Fruit fly (Drosophila melanogaster) whole organism, embryonic: ENCODE measurements around the gene CG9733.

Experiments used
- Adf1 ChIP-seq: fragments of 200-800 bp; sonication (Bioruptor generic); IDR thresholded peaks from 2 replicates; pipeline ENCODE4 v1.3.6; 2022; ENCODE audit warnings: missing biosample characterization, missing genetic modification characterization
- Asciz ChIP-seq: fragments of 200-800 bp; sonication (Bioruptor generic); optimal IDR thresholded peaks from 2 replicates; lab custom pipeline; 2017; ENCODE audit warnings: missing biosample characterization, mild to moderate bottlenecking, missing genetic modification characterization, missing genetic modification reagents
- Bteb2 ChIP-seq: fragments of 200-800 bp; sonication (Bioruptor generic); optimal IDR thresholded peaks from 2 replicates; lab custom pipeline; 2016; ENCODE audit warnings: missing biosample characterization, missing genetic modification characterization
- CG13424 ChIP-seq: fragments of 200-800 bp; sonication (Bioruptor generic); optimal IDR thresholded peaks from 2 replicates; lab custom pipeline; 2019; ENCODE audit warnings: missing biosample characterization, mild to moderate bottlenecking, missing genetic modification characterization, moderate library complexity
- CG14667 ChIP-seq: fragments of 200-800 bp; sonication (Bioruptor generic); IDR thresholded peaks from 2 replicates; pipeline ENCODE4 v1.3.6; 2022; ENCODE audit warnings: missing biosample characterization, missing genetic modification characterization
- CG14965 ChIP-seq: fragments of 200-800 bp; sonication (Bioruptor generic); optimal IDR thresholded peaks from 2 replicates; lab custom pipeline; 2016; ENCODE audit warnings: missing biosample characterization, missing genetic modification characterization, borderline replicate concordance
- CG15479 ChIP-seq: fragments of 200-800 bp; sonication (Bioruptor generic); optimal IDR thresholded peaks from 3 replicates; lab custom pipeline; 2019; ENCODE audit warnings: missing biosample characterization, mild to moderate bottlenecking, missing genetic modification characterization, moderate library complexity
- CG16863 ChIP-seq: fragments of 200-800 bp; sonication (Bioruptor generic); optimal IDR thresholded peaks from 3 replicates; lab custom pipeline; 2016; ENCODE audit warnings: missing biosample characterization, missing genetic modification characterization
- CG17829 ChIP-seq: fragments of 200-800 bp; optimal IDR thresholded peaks from 2 replicates; lab custom pipeline; 2019; ENCODE audit warnings: missing biosample characterization, mild to moderate bottlenecking, missing genetic modification characterization, moderate library complexity
- CG17912 ChIP-seq: fragments of 200-800 bp; sonication (Bioruptor generic); optimal IDR thresholded peaks from 2 replicates; lab custom pipeline; 2018; ENCODE audit warnings: missing biosample characterization, mild to moderate bottlenecking, missing genetic modification characterization
- CG2202 ChIP-seq: fragments of 200-800 bp; sonication (Bioruptor generic); optimal IDR thresholded peaks from 2 replicates; lab custom pipeline; 2018; ENCODE audit warnings: missing biosample characterization, mild to moderate bottlenecking, missing genetic modification characterization
- CG2889 ChIP-seq: fragments of 200-800 bp; sonication (Bioruptor generic); IDR thresholded peaks from 3 replicates; pipeline ENCODE4 v1.3.6; 2022; ENCODE audit warnings: missing biosample characterization, missing genetic modification characterization
- CG4328 ChIP-seq: fragments of 200-800 bp; sonication (Bioruptor generic); optimal IDR thresholded peaks from 3 replicates; lab custom pipeline; 2017; ENCODE audit warnings: missing biosample characterization, missing genetic modification reagents, missing genetic modification characterization
- CG4854 ChIP-seq: fragments of 200-800 bp; sonication (Bioruptor generic); optimal IDR thresholded peaks from 2 replicates; lab custom pipeline; 2016; ENCODE audit warnings: missing biosample characterization, missing genetic modification characterization, inconsistent platforms
- CG6683 ChIP-seq: fragments of 200-800 bp; sonication (Bioruptor generic); optimal IDR thresholded peaks from 2 replicates; lab custom pipeline; 2017; ENCODE audit warnings: missing biosample characterization, mild to moderate bottlenecking, missing genetic modification characterization, missing genetic modification reagents
- CG9215 ChIP-seq: fragments of 200-800 bp; sonication (Bioruptor generic); IDR thresholded peaks from 2 replicates; pipeline ENCODE4 v1.3.6; 2022; ENCODE audit warnings: missing biosample characterization, missing genetic modification characterization
- Dbx ChIP-seq: fragments of 200-800 bp; sonication (Bioruptor generic); IDR thresholded peaks from 3 replicates; pipeline ENCODE4 v1.3.6; 2022; ENCODE audit warnings: missing biosample characterization, missing genetic modification characterization
- HHEX ChIP-seq: fragments of 200-800 bp; sonication (Bioruptor generic); optimal IDR thresholded peaks from 3 replicates; lab custom pipeline; 2017; ENCODE audit warnings: missing biosample characterization, mild to moderate bottlenecking, missing genetic modification characterization, missing genetic modification reagents
- HLH4C ChIP-seq: fragments of 200-800 bp; sonication (Bioruptor generic); IDR thresholded peaks from 3 replicates; pipeline ENCODE4 v1.3.6; 2022; ENCODE audit warnings: missing biosample characterization, missing genetic modification characterization; ENCODE audit not compliant: partially characterized antibody
- HmgD ChIP-seq: fragments of 200-800 bp; sonication (Bioruptor generic); optimal IDR thresholded peaks from 3 replicates; lab custom pipeline; 2016; ENCODE audit warnings: missing biosample characterization, missing genetic modification characterization
- Kr ChIP-seq: fragments of 200-800 bp; sonication (Bioruptor generic); optimal IDR thresholded peaks from 2 replicates; lab custom pipeline; 2017; ENCODE audit warnings: missing biosample characterization, mild to moderate bottlenecking, missing genetic modification characterization
- MESR4 ChIP-seq: fragments of 200-800 bp; sonication (Bioruptor generic); optimal IDR thresholded peaks from 2 replicates; lab custom pipeline; 2018; ENCODE audit warnings: missing biosample characterization, mild to moderate bottlenecking, missing genetic modification characterization, moderate library complexity
- NC2β ChIP-seq: fragments of 200-800 bp; sonication (Bioruptor generic); optimal IDR thresholded peaks from 2 replicates; lab custom pipeline; 2016; ENCODE audit warnings: missing biosample characterization, missing genetic modification characterization
- Side ChIP-seq: fragments of 200-800 bp; sonication (Bioruptor generic); optimal IDR thresholded peaks from 2 replicates; lab custom pipeline; 2016; ENCODE audit warnings: missing biosample characterization, missing genetic modification characterization
- Spps ChIP-seq: fragments of 200-800 bp; sonication (Bioruptor generic); optimal IDR thresholded peaks from 2 replicates; lab custom pipeline; 2018; ENCODE audit warnings: missing biosample characterization, mild to moderate bottlenecking, missing genetic modification characterization
- Stat92E ChIP-seq, 3 experiments: fragments of >200 bp in 2 of 3; fragments of 200-800 bp in 1 of 3; sonication (Bioruptor generic) in 1 of 3; optimal IDR thresholded peaks; 2 replicates each; lab custom pipeline; 2017 to 2019; ENCODE audit warnings: missing biosample characterization in 3 of 3, missing genetic modification characterization in 3 of 3, mild to moderate bottlenecking in 1 of 3, moderate library complexity in 1 of 3
- Tbp ChIP-seq: fragments of >200 bp; optimal IDR thresholded peaks from 2 replicates; lab custom pipeline; 2018; ENCODE audit warnings: missing biosample characterization, missing genetic modification characterization
- Trl ChIP-seq, 3 experiments: fragments of >200 bp in 2 of 3; fragments of 200-800 bp in 1 of 3; sonication (Bioruptor generic) in 1 of 3; optimal IDR thresholded peaks; 2 replicates in 1 of 3; 3 replicates in 2 of 3; lab custom pipeline; 2016 to 2017; ENCODE audit warnings: missing biosample characterization in 1 of 3, missing genetic modification characterization in 1 of 3
- Xrp1 ChIP-seq: fragments of 200-800 bp; sonication (Bioruptor generic); IDR thresholded peaks from 2 replicates; pipeline ENCODE4 v1.3.6; 2022; ENCODE audit warnings: missing biosample characterization, missing genetic modification characterization
- cg ChIP-seq: fragments of 200-800 bp; sonication (Bioruptor generic); optimal IDR thresholded peaks from 3 replicates; lab custom pipeline; 2019; ENCODE audit warnings: missing biosample characterization, mild to moderate bottlenecking, missing genetic modification characterization, moderate library complexity
- chm ChIP-seq: fragments of 200-800 bp; sonication (Bioruptor generic); IDR thresholded peaks from 2 replicates; pipeline ENCODE4 v1.3.6; 2022; ENCODE audit warnings: missing biosample characterization, missing genetic modification characterization
- ci ChIP-seq: fragments of 200-800 bp; sonication (Bioruptor generic); IDR thresholded peaks from 3 replicates; pipeline ENCODE4 v1.3.6; 2022; ENCODE audit warnings: missing biosample characterization, missing genetic modification characterization
- cwo ChIP-seq: fragments of 200-800 bp; sonication (Bioruptor generic); optimal IDR thresholded peaks from 3 replicates; lab custom pipeline; 2017; ENCODE audit warnings: missing biosample characterization, missing genetic modification characterization, mild to moderate bottlenecking, moderate library complexity, missing genetic modification reagents
- dm ChIP-seq: fragments of 200-800 bp; sonication (Bioruptor generic); optimal IDR thresholded peaks from 3 replicates; lab custom pipeline; 2016; ENCODE audit warnings: missing biosample characterization, missing genetic modification characterization
- gsb-n ChIP-seq: fragments of 200-800 bp; sonication (Bioruptor generic); optimal IDR thresholded peaks from 3 replicates; lab custom pipeline; 2018; ENCODE audit warnings: missing biosample characterization, mild to moderate bottlenecking, missing genetic modification characterization
- hb ChIP-seq: fragments of 200-800 bp; sonication (Bioruptor generic); IDR thresholded peaks from 3 replicates; pipeline ENCODE4 v1.3.6; 2022; ENCODE audit warnings: missing biosample characterization, missing genetic modification characterization; ENCODE audit not compliant: partially characterized antibody
- hkb ChIP-seq, 2 experiments: fragments of 200-800 bp in 1 of 2; fragments of >200 bp in 1 of 2; sonication (Bioruptor generic) in 1 of 2; IDR thresholded peaks in 1 of 2; optimal IDR thresholded peaks in 1 of 2; 2 replicates each; pipeline versions ENCODE4 v1.3.6 to Lab custom; 2017 to 2022; ENCODE audit warnings: missing biosample characterization in 1 of 2, missing genetic modification characterization in 1 of 2
- ind ChIP-seq: fragments of 200-800 bp; sonication (Bioruptor generic); optimal IDR thresholded peaks from 3 replicates; lab custom pipeline; 2016; ENCODE audit warnings: missing biosample characterization, missing genetic modification characterization
- jing ChIP-seq: fragments of 200-800 bp; sonication (Bioruptor generic); optimal IDR thresholded peaks from 2 replicates; lab custom pipeline; 2018; ENCODE audit warnings: missing biosample characterization, mild to moderate bottlenecking, missing genetic modification characterization
- klu ChIP-seq: fragments of 200-800 bp; sonication (Bioruptor generic); IDR thresholded peaks from 2 replicates; pipeline ENCODE4 v1.3.6; 2022; ENCODE audit warnings: missing biosample characterization, missing genetic modification characterization
- lola ChIP-seq, 3 experiments: fragments of >200 bp in 2 of 3; fragments of 200-800 bp in 1 of 3; sonication (Bioruptor generic) in 1 of 3; optimal IDR thresholded peaks; 2 replicates each; lab custom pipeline; 2017 to 2019; ENCODE audit warnings: missing biosample characterization in 3 of 3, missing genetic modification characterization in 3 of 3, mild to moderate bottlenecking in 1 of 3, moderate library complexity in 1 of 3
- luna ChIP-seq: fragments of 200-800 bp; sonication (Bioruptor generic); optimal IDR thresholded peaks from 2 replicates; lab custom pipeline; 2016; ENCODE audit warnings: missing biosample characterization, missing genetic modification characterization
- nom ChIP-seq: fragments of 200-800 bp; sonication (Bioruptor generic); optimal IDR thresholded peaks from 2 replicates; lab custom pipeline; 2017; ENCODE audit warnings: missing biosample characterization, missing genetic modification characterization, mild to moderate bottlenecking, moderate library complexity, missing genetic modification reagents
- peb ChIP-seq: fragments of 200-800 bp; sonication (Bioruptor generic); IDR thresholded peaks from 2 replicates; pipeline ENCODE4 v1.3.6; 2022; ENCODE audit warnings: missing biosample characterization, missing genetic modification characterization
- sim ChIP-seq: fragments of 200-800 bp; sonication (Bioruptor generic); IDR thresholded peaks from 2 replicates; pipeline ENCODE4 v1.3.6; 2022; ENCODE audit warnings: missing biosample characterization, missing genetic modification characterization
- slbo ChIP-seq: fragments of 200-800 bp; sonication (Bioruptor generic); IDR thresholded peaks from 2 replicates; pipeline ENCODE4 v1.3.6; 2022; ENCODE audit warnings: missing biosample characterization, missing genetic modification characterization
- sna ChIP-seq: fragments of 200-800 bp; sonication (Bioruptor generic); IDR thresholded peaks from 2 replicates; pipeline ENCODE4 v1.3.6; 2022; ENCODE audit warnings: missing biosample characterization, missing genetic modification characterization; ENCODE audit not compliant: partially characterized antibody
- tx ChIP-seq: fragments of 200-800 bp; sonication (Bioruptor generic); optimal IDR thresholded peaks from 2 replicates; lab custom pipeline; 2016; ENCODE audit warnings: missing biosample characterization, missing genetic modification characterization
- unpg ChIP-seq: fragments of 200-800 bp; sonication (Bioruptor generic); optimal IDR thresholded peaks from 3 replicates; lab custom pipeline; 2018; ENCODE audit warnings: missing biosample characterization, mild to moderate bottlenecking, missing genetic modification characterization, moderate library complexity
- zf30C ChIP-seq: fragments of 200-800 bp; sonication (Bioruptor generic); optimal IDR thresholded peaks from 3 replicates; lab custom pipeline; 2018; ENCODE audit warnings: missing biosample characterization, mild to moderate bottlenecking, missing genetic modification characterization

CG9733 gene

dm6 chr3R:30263708-30264107, 17.2 kb upstream of the CG9733 start (continued):
- TF ChIP-seq CG4328 (GFP tag; lab: Kevin White, UChicago) (no peak), slbo (GFP tag; lab: Robert Waterston, UW) (no peak), HHEX (GFP tag; lab: Kevin White, UChicago) (no peak), dm (GFP tag; lab: Kevin White, UChicago) (no peak), CG16863 (no peak), CG2202 (tag; lab: Kevin White, UChicago) (peak; percentile 24), luna (no peak), Side (GFP tag; lab: Kevin White, UChicago) (no peak), CG17829 (tag; lab: Kevin White, UChicago) (peak; percentile 72), zf30C (GFP tag; lab: Kevin White, UChicago) (peak; percentile 67), CG14667 (no peak), CG13424 (tag; lab: Kevin White, UChicago) (peak; percentile 38), chm (GFP tag; lab: Robert Waterston, UW) (0 out of 2 replicates have a peak, but pooled peaks have one; percentile 28), CG15479 (GFP tag; lab: Kevin White, UChicago) (no peak), CG17912 (GFP tag; lab: Kevin White, UChicago) (no peak), HmgD (GFP tag; lab: Kevin White, UChicago) (no peak), Asciz (GFP tag; lab: Kevin White, UChicago) (no peak), jing (GFP tag; lab: Kevin White, UChicago) (no peak), Adf1 (no peak), Kr (no peak), hkb (optimal IDR thresholded peaks at IDR 0.05; lab: Kevin White, UChicago) (no peak), hkb (GFP tag; IDR thresholded peaks at IDR 0.05; lab: Robert Waterston, UW) (peak; percentile 29; the same call in 1 of the 2 replicates), hb (no peak), Stat92E (GFP tag; optimal IDR thresholded peaks at IDR 0.05; lab: Kevin White, UChicago) (no peak), sna (GFP tag; lab: Robert Waterston, UW) (no peak), gsb-n (tag; lab: Kevin White, UChicago) (peak; percentile 58), Spps (tag; lab: Kevin White, UChicago) (peak; percentile 51), sim (no peak), CG4854 (no peak), ci (GFP tag; lab: Robert Waterston, UW) (peak; percentile 64; the same call in 2 of the 3 replicates), NC2β (GFP tag; lab: Kevin White, UChicago) (no peak), Tbp (GFP tag; lab: Kevin White, UChicago) (no peak), unpg (GFP tag; lab: Kevin White, UChicago) (peak; percentile 55), klu (no peak), Xrp1 (GFP tag; lab: Robert Waterston, UW) (peak; percentile 78), cwo (GFP tag; lab: Kevin White, UChicago) (no peak), peb (GFP tag; lab: Robert Waterston, UW) (0 out of 2 replicates have a peak, but pooled peaks have one; percentile 23), Dbx (GFP tag; lab: Robert Waterston, UW) (no peak), MESR4 (GFP tag; lab: Kevin White, UChicago) (no peak), lola (GFP tag; optimal IDR thresholded peaks at IDR 0.05; lab: Kevin White, UChicago) (peak in 1 of 3 experiments; percentile 60), nom (GFP tag; lab: Kevin White, UChicago) (no peak), CG6683 (GFP tag; lab: Kevin White, UChicago) (no peak), Bteb2 (GFP tag; lab: Kevin White, UChicago) (no peak), Trl (optimal IDR thresholded peaks at IDR 0.05; lab: Kevin White, UChicago) (no peak), Trl (GFP tag; optimal IDR thresholded peaks at IDR 0.05; lab: Kevin White, UChicago) (no peak), CG2889 (GFP tag; lab: Robert Waterston, UW) (no peak), cg (no peak), HLH4C (no peak), CG14965 (no peak), tx (GFP tag; lab: Kevin White, UChicago) (no peak), CG9215 (GFP tag; lab: Robert Waterston, UW) (no peak), ind (GFP tag; lab: Kevin White, UChicago) (no peak)
